Worm (Caenorhabditis elegans): Measurements from ENCODE around the gene fut-2.

DNA sequence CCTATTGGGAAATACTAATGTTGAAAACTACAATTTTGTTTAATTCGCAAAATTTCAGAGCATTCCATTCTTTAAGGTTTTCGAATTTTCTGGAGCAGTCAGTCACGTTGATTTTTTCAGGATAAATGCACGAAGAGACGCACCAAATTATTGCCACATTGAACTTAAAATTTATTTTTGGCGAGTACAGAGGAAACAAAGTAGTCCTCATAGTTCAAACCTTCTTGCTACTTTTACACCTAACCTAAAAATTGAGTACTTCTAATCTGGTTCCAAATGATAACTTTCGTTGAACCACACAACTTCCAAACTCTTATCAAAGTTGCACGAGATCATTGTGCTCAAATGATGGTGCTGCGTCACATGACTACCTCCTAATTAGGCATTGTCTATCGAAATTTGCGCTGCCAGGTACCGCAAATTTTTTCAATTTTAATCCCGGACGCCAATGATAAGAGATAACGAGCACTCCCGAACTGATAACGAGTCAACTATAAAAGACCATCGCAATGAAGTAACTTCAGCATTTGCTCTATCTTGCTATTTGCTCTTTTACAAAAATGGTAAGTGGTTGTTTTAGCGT lies 38.6 kb upstream of the fut-2 start, which contains the start of gene cpr-4:
- TF ChIP-seq ama-1 (optimal IDR thresholded peaks at IDR 0.05) = peak; percentile 20
- TF ChIP-seq elt-1 (tag; optimal IDR thresholded peaks at IDR 0.05) = no peak
- no peak for TF ChIP-seq Y55F3AM.14 (GFP tag; optimal IDR thresholded peaks at IDR 0.05)
- TF ChIP-seq unc-62 (GFP tag; optimal IDR thresholded peaks at IDR 0.05) = no peak
- TF ChIP-seq egl-27 (tag; optimal IDR thresholded peaks at IDR 0.05) = no peak
- TF ChIP-seq elt-3 (tag; optimal IDR thresholded peaks at IDR 0.05) = no peak
- TF ChIP-seq lsy-2 (tag; optimal IDR thresholded peaks at IDR 0.05) = peak in 1 of 2 experiments; percentile 29
- TF ChIP-seq nhr-11 (tag; optimal IDR thresholded peaks at IDR 0.05) = no peak
- no peak for TF ChIP-seq dmd-4 (tag; optimal IDR thresholded peaks at IDR 0.05)
- no peak for TF ChIP-seq zag-1 (tag; optimal IDR thresholded peaks at IDR 0.05)
- no peak for TF ChIP-seq unc-39 (tag; optimal IDR thresholded peaks at IDR 0.05)
- peak; percentile 89 for TF ChIP-seq fos-1 (tag; optimal IDR thresholded peaks at IDR 0.05)
- no peak for TF ChIP-seq blmp-1 (tag; optimal IDR thresholded peaks at IDR 0.05; ENCODE audit: insufficient read depth)

All from whole organism, L2 larva.